Fruit fly (Drosophila melanogaster) ovary, adult (tissue): ENCODE data around the gene lmd.
A peak's percentile ranks its signal among the peaks of the same experiment; 100 is the strongest.

Experiments used
- CG17801 ChIP-seq: fragments of 200-800 bp; optimal IDR thresholded peaks from 2 replicates; lab custom pipeline; 2019; ENCODE audit warnings: missing biosample characterization, mild to moderate bottlenecking, missing genetic modification characterization, moderate library complexity; ENCODE audit not compliant: partially characterized antibody

Gene lmd

DNA sequence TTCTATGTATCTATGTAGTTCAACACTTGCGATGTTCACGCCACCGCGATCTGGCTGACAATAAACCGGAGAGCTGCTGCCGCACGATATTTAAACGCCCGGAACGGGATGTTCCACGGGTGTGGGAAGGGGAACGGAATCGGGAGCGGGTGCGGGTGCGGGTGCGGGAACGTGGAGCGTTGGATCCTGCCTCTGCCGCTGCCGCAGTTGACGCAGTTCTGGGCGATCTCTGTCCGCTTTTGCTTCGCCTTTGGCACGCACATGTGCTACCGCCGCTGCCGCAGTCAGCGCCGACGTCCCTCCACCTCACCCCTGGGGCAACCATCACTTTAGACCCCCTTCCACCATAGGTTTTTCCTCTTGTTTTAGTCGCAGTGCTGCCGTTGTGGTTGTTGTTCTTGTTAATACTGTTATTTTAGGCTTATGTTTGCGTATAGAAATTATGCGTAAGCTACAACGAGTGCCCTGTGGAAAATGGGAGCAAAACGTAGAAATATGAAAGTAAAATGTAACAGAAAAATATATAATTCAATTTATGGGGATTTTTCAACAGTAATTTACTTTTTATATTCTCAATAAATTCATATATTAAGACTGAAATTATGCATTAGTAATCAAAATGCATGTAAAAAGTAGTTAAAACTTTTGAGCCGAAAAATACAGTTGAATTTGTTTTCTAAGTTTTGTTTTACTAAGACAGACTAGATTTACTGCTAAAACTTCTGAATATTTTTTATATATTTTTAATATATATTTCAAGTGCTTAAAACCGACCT is at the start of gene lmd:
Gene lmd (minus strand): TSS at position 62 of the 776 bp plus-strand sequence.
- no peak for TF ChIP-seq CG17801 (GFP tag; lab: Kevin White, UChicago)

- no peak for TF ChIP-seq CG17801 (GFP tag; lab: Kevin White, UChicago)
Measured at dm6 chr3R:23074480-23074879, 48.0 kb upstream of the lmd start.

dm6 chr3R:23067209-23067826 is 40.8 kb upstream of the lmd start, which contains the start of gene CG17111:
TSS of gene CG17111 (minus strand) at chr3R:23067259.
- TF ChIP-seq CG17801 (GFP tag; lab: Kevin White, UChicago) = no peak

DNA sequence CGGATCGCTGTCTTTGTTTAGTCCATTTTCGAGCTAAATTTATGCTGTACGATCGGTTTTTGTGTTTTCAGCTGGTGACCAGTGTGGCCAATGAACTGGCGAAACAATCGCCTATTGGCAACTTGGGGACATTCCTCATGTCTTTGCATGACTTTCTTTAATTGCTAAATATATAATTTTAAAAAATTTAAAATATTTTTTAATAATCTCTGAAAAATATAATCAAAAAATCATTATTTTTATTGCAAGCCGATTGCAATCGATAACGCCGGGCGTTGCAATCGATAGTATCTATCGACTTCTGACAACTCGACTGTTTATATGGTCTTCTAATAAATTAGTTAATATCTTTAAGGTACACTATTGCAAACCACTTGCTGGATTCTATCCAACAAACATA is 34.7 kb upstream of the lmd start, which contains the start of the genes sav and Ublcp1:
Gene sav (minus strand): TSS at position 96 of the 400 bp plus-strand sequence.
Gene Ublcp1 (plus strand): TSS at position 285 of the 400 bp plus-strand sequence.
- peak; percentile 50 for TF ChIP-seq CG17801 (GFP tag; lab: Kevin White, UChicago)

DNA sequence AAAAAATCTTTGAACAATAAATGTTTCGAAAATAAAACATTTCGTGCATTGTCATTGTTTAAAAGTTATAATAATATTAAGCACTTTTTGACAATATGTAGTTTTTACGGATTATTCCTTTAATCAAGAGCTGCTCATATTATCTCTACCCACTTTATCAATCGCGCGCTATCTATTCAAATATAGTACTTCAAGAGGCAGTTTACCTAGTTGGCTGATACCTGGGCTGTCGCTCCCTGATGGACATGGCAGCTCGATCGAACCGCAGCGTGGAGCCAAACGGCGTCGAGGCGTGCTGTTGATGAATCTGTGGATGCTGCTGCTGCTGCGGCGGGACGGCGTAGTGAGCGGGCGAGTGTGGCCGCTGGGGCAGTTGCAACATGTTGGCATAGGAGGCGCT is 33.7 kb upstream of the lmd start:
- TF ChIP-seq CG17801 (GFP tag; lab: Kevin White, UChicago) = no peak

DNA sequence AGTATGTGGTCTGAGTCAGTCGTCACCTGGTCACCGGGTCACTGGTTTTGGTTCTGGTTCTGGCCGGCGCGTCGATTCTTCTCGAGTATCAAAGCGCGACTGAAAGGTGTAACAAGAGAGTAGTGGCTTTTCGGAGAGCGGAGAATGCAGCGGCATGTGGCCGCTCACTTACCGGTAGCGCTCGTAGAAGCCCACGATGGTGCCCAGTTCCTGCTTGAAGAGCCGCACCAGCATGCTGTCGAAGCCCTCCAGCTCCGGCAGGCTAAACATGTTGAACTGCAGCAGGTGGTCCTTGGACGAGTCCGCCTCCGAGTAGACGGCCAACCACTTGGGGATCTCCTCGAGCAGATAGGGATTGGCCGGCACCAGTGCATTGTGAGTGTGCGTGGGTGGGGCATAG is 32.3 kb upstream of the lmd start, which contains the start of gene Ctns:
Gene Ctns (minus strand): TSS at position 101 of the 400 bp plus-strand sequence.
- TF ChIP-seq CG17801 (GFP tag; lab: Kevin White, UChicago) = no peak

dm6 chr3R:23057390-23057789 is 30.9 kb upstream of the lmd start:
- TF ChIP-seq CG17801 (GFP tag; lab: Kevin White, UChicago) = no peak

- no peak for TF ChIP-seq CG17801 (GFP tag; lab: Kevin White, UChicago)
Measured at dm6 chr3R:23056753-23057152, 30.2 kb upstream of the lmd start.

DNA sequence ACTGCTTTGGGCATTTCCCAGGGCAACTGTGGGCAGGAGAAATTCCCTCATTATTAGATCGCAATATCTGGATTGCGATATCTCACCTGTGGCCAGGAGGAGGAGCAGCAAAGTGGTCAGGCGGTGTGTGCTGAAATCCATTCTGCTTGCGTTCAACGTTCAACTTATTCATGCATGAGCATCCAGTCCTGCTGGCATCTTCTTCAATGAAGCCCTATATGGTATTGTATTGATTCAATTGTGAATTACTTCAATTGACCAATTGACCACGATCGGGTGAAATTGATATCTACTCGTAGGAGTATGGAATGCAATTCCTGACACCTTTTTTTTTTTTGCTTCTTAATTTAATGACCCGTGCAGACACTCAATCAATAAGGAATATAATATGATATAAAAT is 29.6 kb upstream of the lmd start:
- TF ChIP-seq CG17801 (GFP tag; lab: Kevin White, UChicago) = no peak

DNA sequence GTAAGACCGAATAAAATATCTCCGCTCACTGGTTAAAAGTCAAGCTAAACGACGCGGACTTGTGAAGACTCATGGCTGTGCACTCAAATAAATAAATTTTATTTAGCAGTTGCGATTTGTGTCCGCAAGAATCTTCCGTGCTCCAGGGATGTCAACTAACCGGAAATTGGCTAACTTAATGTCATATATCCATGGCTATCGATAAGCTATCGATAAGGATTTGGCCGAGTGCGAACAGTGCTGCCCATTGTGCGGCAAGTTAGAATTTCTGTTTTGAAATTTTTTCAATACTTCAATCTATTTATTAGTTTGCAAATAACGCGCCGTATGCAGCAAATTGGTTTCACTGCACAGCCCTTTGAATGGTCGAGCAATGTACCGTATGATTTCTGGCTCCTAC is 27.4 kb upstream of the lmd start, which contains the start of gene p53:
Gene p53 (minus strand): TSS at position 147 of the 400 bp plus-strand sequence.
- no peak for TF ChIP-seq CG17801 (GFP tag; lab: Kevin White, UChicago)

dm6 chr3R:23053135-23053730 is 26.7 kb upstream of the lmd start:
- no peak for TF ChIP-seq CG17801 (GFP tag; lab: Kevin White, UChicago)

dm6 chr3R:23051639-23052125 is 25.2 kb upstream of the lmd start, which contains the start of gene Gr94a:
TSS of gene Gr94a (plus strand) at chr3R:23051689.
- no peak for TF ChIP-seq CG17801 (GFP tag; lab: Kevin White, UChicago)

- no peak for TF ChIP-seq CG17801 (GFP tag; lab: Kevin White, UChicago)
Measured at dm6 chr3R:23048690-23049118, 22.2 kb upstream of the lmd start.

DNA sequence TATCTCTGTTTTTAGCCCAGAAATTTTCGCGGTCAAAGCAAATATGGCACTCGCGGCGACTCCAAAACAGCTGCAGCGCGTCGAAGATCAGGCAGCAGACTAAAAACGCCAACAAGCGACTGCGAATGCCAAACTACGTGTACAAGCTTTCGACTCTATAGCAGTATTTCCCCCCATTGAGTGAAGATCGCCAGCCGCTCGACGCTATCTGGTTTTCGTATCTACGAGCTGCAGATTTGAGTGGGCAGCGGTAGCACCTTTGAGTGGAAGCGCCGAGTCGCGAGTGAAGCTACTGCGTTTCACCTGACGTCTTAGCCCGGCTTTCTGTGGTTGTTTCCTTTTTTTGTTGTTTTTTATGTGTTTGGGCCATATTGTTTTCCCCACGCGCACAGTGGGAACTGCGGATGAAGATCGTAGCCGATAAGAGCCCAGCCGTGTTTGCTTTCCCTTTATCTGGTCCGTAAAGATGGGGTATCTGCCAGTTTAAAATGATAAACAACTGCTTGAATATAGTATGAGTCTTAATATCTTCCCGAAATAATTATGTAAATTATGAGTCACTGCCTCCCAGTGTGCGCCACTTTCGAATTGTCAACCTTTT is 21.7 kb upstream of the lmd start, which contains the start of gene CG17121:
Gene CG17121 (minus strand): TSS at position 126 of the 601 bp plus-strand sequence.
- TF ChIP-seq CG17801 (GFP tag; lab: Kevin White, UChicago) = no peak
